Worm (Caenorhabditis elegans): ENCODE measurements around the gene F21C10.13.

DNA sequence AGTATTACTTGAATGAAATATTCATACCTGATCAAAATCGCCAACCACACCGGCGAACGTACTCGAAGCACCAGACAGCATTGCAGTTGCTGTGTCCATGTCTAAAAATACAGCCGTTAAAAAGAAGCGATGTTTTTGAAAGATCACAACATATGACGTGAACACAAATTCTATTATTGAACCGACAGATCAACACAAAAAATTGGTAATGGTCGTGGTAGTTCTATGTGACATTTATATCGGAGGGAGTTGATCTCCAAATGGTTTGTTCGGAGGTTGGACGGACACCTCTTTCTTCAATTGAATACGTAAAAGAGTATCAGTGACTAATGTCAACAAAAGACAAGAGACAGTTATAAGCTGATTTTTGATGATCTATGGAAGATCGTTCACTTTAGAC lies 19.2 kb downstream of the F21C10.13 start, which contains the start of gene pitr-3:
- TF ChIP-seq ZK546.5 (tag; optimal IDR thresholded peaks at IDR 0.05) (no peak), nhr-77 (tag; optimal IDR thresholded peaks at IDR 0.05) (no peak), ceh-28 (tag; optimal IDR thresholded peaks at IDR 0.05) (no peak), unc-62 (GFP tag; optimal IDR thresholded peaks at IDR 0.05 in 1 of 2) (no peak), unc-62 (tag; optimal IDR thresholded peaks at IDR 0.05) (no peak), lin-39 (tag; optimal IDR thresholded peaks at IDR 0.05) (no peak), R02D3.7 (tag; optimal IDR thresholded peaks at IDR 0.05) (no peak), nhr-25 (tag; optimal IDR thresholded peaks at IDR 0.05; ENCODE audit: borderline replicate concordance, insufficient read depth) (no peak), lin-13 (GFP tag; optimal IDR thresholded peaks at IDR 0.05) (no peak), lin-1 (GFP tag; IDR thresholded peaks at IDR 0.05) (no peak), dpl-1 (GFP tag; optimal IDR thresholded peaks at IDR 0.05) (no peak)
